Worm (Caenorhabditis elegans): ENCODE measurements around the gene slc-28.1.

The slc-28.1 gene

ce11 chrV:3468436-3468835 lies 4.8 kb downstream of the slc-28.1 start, which contains the start of gene gst-33 (continued):
- TF ChIP-seq dpl-1 (GFP tag; optimal IDR thresholded peaks at IDR 0.05) (no peak), cey-2 (tag; optimal IDR thresholded peaks at IDR 0.05; ENCODE audit: borderline replicate concordance, insufficient read depth) (no peak), zfp-3 (GFP tag; conservative IDR thresholded peaks at IDR 0.05) (no peak), snpc-1.2 (GFP tag; IDR thresholded peaks at IDR 0.05) (no peak), zip-2 (tag; optimal IDR thresholded peaks at IDR 0.05) (no peak), mxl-3 (GFP tag; optimal IDR thresholded peaks at IDR 0.05) (no peak), mdl-1 (tag; optimal IDR thresholded peaks at IDR 0.05) (no peak), nhr-10 (tag; optimal IDR thresholded peaks at IDR 0.05) (no peak), nhr-102 (tag; optimal IDR thresholded peaks at IDR 0.05) (peak; percentile 97), nhr-28 (tag; optimal IDR thresholded peaks at IDR 0.05) (peak; percentile 98), nhr-42 (GFP tag; IDR thresholded peaks at IDR 0.05) (no peak), spr-3 (GFP tag; optimal IDR thresholded peaks at IDR 0.05) (no peak), nhr-76 (tag; optimal IDR thresholded peaks at IDR 0.05) (no peak), saeg-2 (GFP tag; IDR thresholded peaks at IDR 0.05) (no peak), T20F7.1 (GFP tag; optimal IDR thresholded peaks at IDR 0.05) (no peak), daf-16 (GFP tag; optimal IDR thresholded peaks at IDR 0.05) (no peak), daf-16 (tag; optimal IDR thresholded peaks at IDR 0.05) (peak; percentile 87), ceh-62 (tag; optimal IDR thresholded peaks at IDR 0.05) (no peak), F10B5.3 (tag; optimal IDR thresholded peaks at IDR 0.05) (no peak), duxl-1 (tag; optimal IDR thresholded peaks at IDR 0.05; ENCODE audit: poor library complexity) (no peak), ces-1 (GFP tag; optimal IDR thresholded peaks at IDR 0.05) (no peak), Y48G9A.11 (GFP tag; IDR thresholded peaks at IDR 0.05) (no peak)

ce11 chrV:3470782-3471181 lies 7.2 kb downstream of the slc-28.1 start, which contains the start of gene srbc-29:
TSS of gene srbc-29 (minus strand) at chrV:3470882.
- TF ChIP-seq fos-1 (tag; optimal IDR thresholded peaks at IDR 0.05): no peak
- TF ChIP-seq ceh-44 (GFP tag; IDR thresholded peaks at IDR 0.05): no peak
- TF ChIP-seq lin-1 (GFP tag; IDR thresholded peaks at IDR 0.05): no peak
- TF ChIP-seq ztf-11 (tag; optimal IDR thresholded peaks at IDR 0.05): no peak

DNA sequence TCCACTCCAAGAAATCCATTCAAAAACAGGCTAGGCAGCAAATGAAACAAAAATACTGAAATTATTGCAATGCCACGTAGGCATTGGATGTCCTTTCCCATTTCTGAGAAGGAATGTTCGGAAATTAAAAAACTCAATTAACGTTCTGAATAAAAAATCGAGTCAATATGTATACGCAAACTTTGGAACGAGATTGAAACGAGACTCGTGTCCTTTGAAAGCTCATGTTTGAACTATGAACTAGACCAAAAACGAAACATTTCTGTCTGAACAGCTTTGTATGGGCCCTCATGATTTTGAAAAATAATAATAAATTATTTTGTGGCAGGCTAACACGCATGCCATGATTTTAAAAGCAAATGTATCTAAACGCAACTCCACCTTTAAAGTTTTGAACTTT lies 11.4 kb downstream of the slc-28.1 start, which contains the start of gene oac-2:
Gene oac-2 (minus strand): TSS at position 101 of the 400 bp plus-strand sequence.
- TF ChIP-seq ceh-32 (tag; optimal IDR thresholded peaks at IDR 0.05; ENCODE audit: poor library complexity) (no peak), ceh-28 (tag; optimal IDR thresholded peaks at IDR 0.05) (no peak), nhr-76 (tag; optimal IDR thresholded peaks at IDR 0.05) (no peak)

DNA sequence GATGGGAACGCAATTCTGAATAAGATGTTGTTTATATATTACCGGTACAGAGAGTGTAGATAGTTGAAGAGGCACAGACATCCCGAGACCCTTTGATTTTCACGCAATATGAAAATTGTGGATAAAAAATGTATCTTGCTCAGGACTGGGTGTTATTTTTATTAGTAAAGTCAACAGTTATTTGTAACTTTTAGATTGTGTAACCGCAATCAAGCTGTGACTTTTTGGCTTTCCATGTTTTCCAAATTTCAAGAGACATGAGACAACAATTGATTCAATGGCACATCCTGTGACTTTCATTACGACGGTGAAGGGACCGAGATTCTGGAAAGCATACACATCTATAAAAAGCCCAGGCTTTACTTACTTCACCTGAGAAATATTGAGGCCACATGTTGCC lies 12.6 kb downstream of the slc-28.1 start:
- TF ChIP-seq nhr-25 (tag; optimal IDR thresholded peaks at IDR 0.05; ENCODE audit: borderline replicate concordance, insufficient read depth) (no peak), ctbp-1 (GFP tag; IDR thresholded peaks at IDR 0.05) (no peak), hif-1 (tag; optimal IDR thresholded peaks at IDR 0.05) (no peak), unc-62 (GFP tag; optimal IDR thresholded peaks at IDR 0.05 in 1 of 2) (peak in 1 of 2 experiments; percentile 97), unc-62 (tag; optimal IDR thresholded peaks at IDR 0.05) (no peak), ceh-62 (tag; optimal IDR thresholded peaks at IDR 0.05) (no peak)

DNA sequence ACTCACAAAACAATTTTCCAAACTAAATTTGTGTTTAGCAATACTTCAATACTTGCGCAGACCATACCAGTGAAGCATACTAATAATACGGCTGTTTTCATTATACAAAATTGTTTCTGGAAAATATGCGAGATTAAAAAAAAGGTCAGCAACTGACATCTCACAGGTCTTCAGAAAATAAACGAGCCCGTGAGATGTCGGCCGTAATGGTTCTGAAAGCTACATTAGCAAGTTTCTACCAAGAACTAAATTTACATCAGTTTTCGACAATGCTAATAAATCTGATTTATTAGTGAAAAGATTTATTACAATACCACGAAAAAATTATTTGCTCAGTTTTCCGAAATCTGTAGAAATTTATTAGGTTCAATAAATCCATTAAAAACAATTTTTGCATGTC lies 13.9 kb downstream of the slc-28.1 start, which contains the start of gene srbc-31:
Gene srbc-31 (minus strand): TSS at position 101 of the 400 bp plus-strand sequence.
- no peak for TF ChIP-seq daf-12 (tag; optimal IDR thresholded peaks at IDR 0.05)
- TF ChIP-seq sdz-12 (GFP tag; optimal IDR thresholded peaks at IDR 0.05): no peak
- TF ChIP-seq R02D3.7 (tag; optimal IDR thresholded peaks at IDR 0.05): no peak
- TF ChIP-seq mdt-29 (GFP tag; IDR thresholded peaks at IDR 0.05): no peak
- TF ChIP-seq ceh-20 (GFP tag; IDR thresholded peaks at IDR 0.05): no peak
- TF ChIP-seq nhr-42 (GFP tag; IDR thresholded peaks at IDR 0.05): no peak
- TF ChIP-seq madf-5 (GFP tag; IDR thresholded peaks at IDR 0.05): no peak
- no peak for TF ChIP-seq hlh-30 (tag; optimal IDR thresholded peaks at IDR 0.05; ENCODE audit: insufficient read depth)
- no peak for TF ChIP-seq dmd-6 (GFP tag; IDR thresholded peaks at IDR 0.05)
- TF ChIP-seq vab-7 (GFP tag; IDR thresholded peaks at IDR 0.05): no peak
- TF ChIP-seq lin-39 (tag; optimal IDR thresholded peaks at IDR 0.05): no peak
- TF ChIP-seq lin-38 (GFP tag; IDR thresholded peaks at IDR 0.05): no peak
